Worm (Caenorhabditis elegans): Measurements from ENCODE around the gene lex-1.

DNA sequence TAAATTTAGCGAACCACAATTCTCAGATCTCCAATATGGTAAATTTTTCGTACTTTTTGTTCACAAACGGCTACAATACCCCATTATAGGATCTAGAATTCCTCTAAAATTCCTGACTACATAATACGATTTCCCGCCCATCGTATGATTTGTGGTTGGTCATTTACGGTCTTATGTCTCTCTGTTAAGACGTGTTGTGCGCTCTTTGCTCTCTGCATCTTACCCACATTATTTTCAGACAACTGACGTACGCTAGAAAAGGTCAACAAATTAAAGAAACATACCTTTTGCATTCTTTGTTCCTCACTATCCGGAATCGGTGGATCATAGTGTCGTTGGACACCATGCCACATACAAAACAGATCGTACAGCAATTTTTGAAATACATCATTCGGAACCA is 36.2 kb upstream of the lex-1 start:
- TF ChIP-seq nhr-10 (tag; optimal IDR thresholded peaks at IDR 0.05) = no peak
- TF ChIP-seq nhr-77 (tag; optimal IDR thresholded peaks at IDR 0.05) = peak; percentile 60
- no peak for TF ChIP-seq nhr-42 (GFP tag; IDR thresholded peaks at IDR 0.05)
- TF ChIP-seq egl-43 (GFP tag; IDR thresholded peaks at IDR 0.05) = no peak
- no peak for TF ChIP-seq unc-130 (GFP tag; optimal IDR thresholded peaks at IDR 0.05)
- TF ChIP-seq pha-4 (GFP tag; IDR thresholded peaks at IDR 0.05) = no peak
- TF ChIP-seq pha-4 (tag; optimal IDR thresholded peaks at IDR 0.05) = no peak
- TF ChIP-seq mep-1 (tag; optimal IDR thresholded peaks at IDR 0.05) = no peak
- TF ChIP-seq nhr-6 (tag; optimal IDR thresholded peaks at IDR 0.05) = no peak
- no peak for TF ChIP-seq Y75B8A.6 (GFP tag; IDR thresholded peaks at IDR 0.05)
- TF ChIP-seq gei-8 (GFP tag; optimal IDR thresholded peaks at IDR 0.05) = no peak
- no peak for TF ChIP-seq nhr-11 (tag; optimal IDR thresholded peaks at IDR 0.05)
- TF ChIP-seq fkh-10 (GFP tag; optimal IDR thresholded peaks at IDR 0.05) = no peak
- TF ChIP-seq ztf-7 (tag; optimal IDR thresholded peaks at IDR 0.05) = no peak
- TF ChIP-seq zfp-3 (GFP tag; conservative IDR thresholded peaks at IDR 0.05) = no peak
